Worm (Caenorhabditis elegans) whole organism, mixed stage, embryonic: ENCODE results near the gene C07G2.5.

Source experiments
- M03D4.4 ChIP-seq: sonication (generic microtip); optimal IDR thresholded peaks from 2 replicates; lab custom pipeline; 2017; ENCODE audit warnings: mild to moderate bottlenecking, missing genetic modification characterization, missing compliant biosample characterization
- bed-3 ChIP-seq: fragments of 200-800 bp; sonication (Bioruptor generic); optimal IDR thresholded peaks from 3 replicates; lab custom pipeline; 2018; ENCODE audit warnings: mild to moderate bottlenecking, missing genetic modification characterization, moderate library complexity, missing compliant biosample characterization
- ceh-43 ChIP-seq: fragments of 200-800 bp; sonication (Bioruptor generic); optimal IDR thresholded peaks from 2 replicates; lab custom pipeline; 2018; ENCODE audit warnings: mild to moderate bottlenecking, missing genetic modification characterization, moderate library complexity, missing compliant biosample characterization
- ceh-83 ChIP-seq: fragments of 200-800 bp; sonication (Bioruptor generic); optimal IDR thresholded peaks from 2 replicates; lab custom pipeline; 2018; ENCODE audit warnings: mild to moderate bottlenecking, missing genetic modification characterization, missing compliant biosample characterization
- ces-1 ChIP-seq: fragments of 150-350 bp; optimal IDR thresholded peaks from 2 replicates; lab custom pipeline; 2014; ENCODE audit warnings: missing biosample characterization, missing genetic modification reagents, missing genetic modification characterization
- cnd-1 ChIP-seq: fragments of 200-800 bp; sonication (Bioruptor generic); optimal IDR thresholded peaks from 2 replicates; lab custom pipeline; 2018; ENCODE audit warnings: mild to moderate bottlenecking, missing genetic modification characterization, missing compliant biosample characterization
- drap-1 ChIP-seq: fragments of 200-800 bp; sonication (Bioruptor generic); optimal IDR thresholded peaks from 3 replicates; lab custom pipeline; 2018; ENCODE audit warnings: mild to moderate bottlenecking, missing genetic modification characterization, missing compliant biosample characterization
- elt-1 ChIP-seq: sonication (generic microtip); optimal IDR thresholded peaks from 2 replicates; lab custom pipeline; 2017; ENCODE audit warnings: missing genetic modification characterization, mild to moderate bottlenecking, missing compliant biosample characterization, antibody characterized with exemption, moderate library complexity, borderline replicate concordance; ENCODE audit not compliant: insufficient read depth
- elt-3 ChIP-seq: fragments of 150-350 bp; optimal IDR thresholded peaks from 2 replicates; lab custom pipeline; 2014; ENCODE audit warnings: missing biosample characterization, missing genetic modification characterization
- flh-1 ChIP-seq: fragments of 200-800 bp; sonication (Bioruptor generic); optimal IDR thresholded peaks from 2 replicates; lab custom pipeline; 2018; ENCODE audit warnings: mild to moderate bottlenecking, missing genetic modification characterization, moderate library complexity, missing compliant biosample characterization
- ham-2 ChIP-seq: fragments of 200-800 bp; sonication (Bioruptor generic); optimal IDR thresholded peaks from 2 replicates; lab custom pipeline; 2018; ENCODE audit warnings: mild to moderate bottlenecking, missing genetic modification characterization, missing compliant biosample characterization
- hlh-1 ChIP-seq: fragments of 150-350 bp; optimal IDR thresholded peaks from 2 replicates; lab custom pipeline; 2014; ENCODE audit warnings: missing biosample characterization, missing genetic modification reagents, missing genetic modification characterization
- lin-13 ChIP-seq: fragments of 150-350 bp; optimal IDR thresholded peaks from 2 replicates; lab custom pipeline; 2014; ENCODE audit warnings: missing biosample characterization, missing genetic modification characterization
- lin-32 ChIP-seq: fragments of 200-800 bp; sonication (Bioruptor generic); optimal IDR thresholded peaks from 2 replicates; lab custom pipeline; 2018; ENCODE audit warnings: mild to moderate bottlenecking, missing genetic modification characterization, missing compliant biosample characterization
- lsy-2 ChIP-seq: fragments of 150-350 bp; optimal IDR thresholded peaks from 2 replicates; lab custom pipeline; 2014; ENCODE audit warnings: missing biosample characterization, missing genetic modification characterization
- mab-5 ChIP-seq: fragments of 150-350 bp; optimal IDR thresholded peaks from 2 replicates; lab custom pipeline; 2014; ENCODE audit warnings: missing biosample characterization, missing genetic modification characterization
- mep-1 ChIP-seq: fragments of 150-350 bp; optimal IDR thresholded peaks from 2 replicates; lab custom pipeline; 2017; ENCODE audit warnings: missing biosample characterization, missing genetic modification reagents, missing genetic modification characterization, inconsistent platforms
- mls-2 ChIP-seq: sonication (generic microtip); optimal IDR thresholded peaks from 2 replicates; lab custom pipeline; 2016; ENCODE audit warnings: mild to moderate bottlenecking, missing genetic modification characterization, moderate library complexity, missing compliant biosample characterization
- nhr-12 ChIP-seq: fragments of 150-350 bp; optimal IDR thresholded peaks from 2 replicates; lab custom pipeline; 2014; ENCODE audit warnings: missing biosample characterization, missing genetic modification characterization
- nhr-237 ChIP-seq: fragments of 150-350 bp; optimal IDR thresholded peaks from 2 replicates; lab custom pipeline; 2014; ENCODE audit warnings: missing biosample characterization, missing genetic modification characterization
- nhr-76 ChIP-seq: sonication (generic microtip); optimal IDR thresholded peaks from 2 replicates; lab custom pipeline; 2017; ENCODE audit warnings: missing biosample characterization, missing genetic modification characterization
- pha-4 ChIP-seq: fragments of 150-350 bp; optimal IDR thresholded peaks from 2 replicates; lab custom pipeline; 2018; ENCODE audit warnings: missing biosample characterization, missing genetic modification reagents, missing genetic modification characterization
- snpc-4 ChIP-seq: fragments of 150-350 bp; optimal IDR thresholded peaks from 2 replicates; lab custom pipeline; 2014; ENCODE audit warnings: missing biosample characterization, missing genetic modification characterization
- sptf-1 ChIP-seq: sonication (generic microtip); optimal IDR thresholded peaks from 2 replicates; lab custom pipeline; 2017; ENCODE audit warnings: mild to moderate bottlenecking, missing genetic modification characterization, moderate library complexity, missing compliant biosample characterization
- tbx-8 ChIP-seq: fragments of 200-800 bp; sonication (Bioruptor generic); optimal IDR thresholded peaks from 2 replicates; lab custom pipeline; 2018; ENCODE audit warnings: mild to moderate bottlenecking, missing genetic modification characterization, moderate library complexity, missing compliant biosample characterization
- unc-120 ChIP-seq: sonication (generic microtip); optimal IDR thresholded peaks from 2 replicates; lab custom pipeline; 2017; ENCODE audit warnings: missing genetic modification characterization, missing compliant biosample characterization; ENCODE audit not compliant: poor library complexity, severe bottlenecking
- unc-39 ChIP-seq: fragments of 150-350 bp; optimal IDR thresholded peaks from 2 replicates; lab custom pipeline; 2014; ENCODE audit warnings: missing biosample characterization, missing genetic modification characterization
- unc-62 ChIP-seq: fragments of 150-350 bp; optimal IDR thresholded peaks from 2 replicates; lab custom pipeline; 2014; ENCODE audit warnings: missing biosample characterization, missing genetic modification reagents, missing genetic modification characterization
- zip-8 ChIP-seq: fragments of 150-350 bp; optimal IDR thresholded peaks from 2 replicates; lab custom pipeline; 2014; ENCODE audit warnings: missing biosample characterization, missing genetic modification characterization

C07G2.5 gene

ce11 chrIII:4488892-4489409 lies 9.9 kb downstream of the C07G2.5 start, which contains the start of gene cpg-1:
cpg-1 (plus strand) TSS chrIII:4489359.
- TF ChIP-seq elt-1 (no peak), ceh-43 (GFP tag; lab: Kevin White, UChicago) (no peak), sptf-1 (tag; lab: Kevin White, UChicago) (no peak), hlh-1 (tag; lab: Kevin White, UChicago) (no peak), flh-1 (GFP tag; lab: Kevin White, UChicago) (no peak), lin-13 (no peak), mep-1 (no peak), mab-5 (tag; lab: Kevin White, UChicago) (no peak), bed-3 (no peak), unc-62 (GFP tag; lab: Kevin White, UChicago) (no peak)
- TF ChIP-seq, all 35 proteins: peak for 0

ce11 chrIII:4487271-4487670 lies 11.6 kb downstream of the C07G2.5 start:
- TF ChIP-seq drap-1 (no peak), unc-120 (tag; lab: Kevin White, UChicago) (no peak), snpc-4 (no peak), elt-3 (tag; lab: Kevin White, UChicago) (no peak), ces-1 (no peak), unc-39 (tag; lab: Kevin White, UChicago) (no peak), nhr-76 (tag; lab: Kevin White, UChicago) (no peak), lsy-2 (tag; lab: Kevin White, UChicago) (no peak)

DNA sequence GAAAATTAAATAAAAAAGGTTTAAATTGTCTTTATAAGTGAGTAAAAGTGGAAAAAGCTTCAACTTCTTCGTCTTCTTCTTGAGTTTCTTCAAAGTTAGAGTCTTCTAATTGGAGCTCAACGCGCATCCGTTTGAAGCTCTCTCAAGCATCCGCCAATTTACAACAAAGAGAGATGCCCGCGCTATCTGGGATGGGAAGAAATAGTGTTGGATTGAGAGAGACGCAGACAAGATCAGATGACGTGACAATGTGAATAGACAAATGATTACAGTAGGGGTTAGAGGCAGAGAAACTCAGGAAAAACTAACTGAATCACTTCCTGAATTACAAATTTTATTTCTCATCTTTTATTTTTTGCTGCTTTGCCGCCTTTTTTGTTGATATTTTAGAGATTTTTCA lies 15.9 kb downstream of the C07G2.5 start:
- no peak for TF ChIP-seq nhr-76 (tag; lab: Kevin White, UChicago)
- no peak for TF ChIP-seq lsy-2 (tag; lab: Kevin White, UChicago)
- TF ChIP-seq elt-3 (tag; lab: Kevin White, UChicago): no peak
- no peak for TF ChIP-seq ceh-83 (GFP tag; lab: Kevin White, UChicago)
- TF ChIP-seq flh-1 (GFP tag; lab: Kevin White, UChicago): no peak
- no peak for TF ChIP-seq drap-1
- TF ChIP-seq M03D4.4: no peak
- no peak for TF ChIP-seq ces-1
- TF ChIP-seq cnd-1 (tag; lab: Kevin White, UChicago): no peak
- no peak for TF ChIP-seq ceh-43 (GFP tag; lab: Kevin White, UChicago)
- no peak for TF ChIP-seq bed-3

- TF ChIP-seq ceh-83 (GFP tag; lab: Kevin White, UChicago) (no peak), ceh-43 (GFP tag; lab: Kevin White, UChicago) (no peak), drap-1 (no peak), nhr-237 (tag; lab: Kevin White, UChicago) (no peak), zip-8 (tag; lab: Kevin White, UChicago) (peak; percentile 97), mep-1 (no peak)
Observed at ce11 chrIII:4481787-4482186, 17.1 kb downstream of the C07G2.5 start.

DNA sequence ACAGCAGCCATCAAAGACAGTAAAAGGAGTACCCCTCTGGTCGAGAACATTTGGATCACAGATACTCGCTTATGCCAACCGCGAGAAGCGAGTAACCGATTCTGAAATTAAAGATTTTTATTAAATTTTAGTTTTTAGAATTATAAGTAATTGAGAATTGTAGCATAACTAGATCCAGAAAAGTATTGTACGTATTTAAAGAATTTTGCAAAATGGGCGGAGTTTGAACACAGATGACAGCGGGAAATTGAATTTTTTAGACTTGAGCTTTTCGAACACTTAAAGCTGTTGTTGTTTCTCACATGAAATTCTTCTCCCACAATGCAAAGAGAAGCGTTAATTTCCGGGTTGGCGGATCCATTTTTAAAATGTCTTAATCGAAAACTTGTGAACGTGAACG lies 21.4 kb downstream of the C07G2.5 start, which contains the start of gene ins-17:
ins-17 (minus strand) TSS at position 101 of the 400 bp plus-strand sequence.
- TF ChIP-seq M03D4.4 (no peak), ces-1 (no peak), cnd-1 (tag; lab: Kevin White, UChicago) (no peak), mep-1 (no peak), elt-1 (no peak), hlh-1 (tag; lab: Kevin White, UChicago) (no peak), elt-3 (tag; lab: Kevin White, UChicago) (no peak), tbx-8 (GFP tag; lab: Kevin White, UChicago) (no peak)

DNA sequence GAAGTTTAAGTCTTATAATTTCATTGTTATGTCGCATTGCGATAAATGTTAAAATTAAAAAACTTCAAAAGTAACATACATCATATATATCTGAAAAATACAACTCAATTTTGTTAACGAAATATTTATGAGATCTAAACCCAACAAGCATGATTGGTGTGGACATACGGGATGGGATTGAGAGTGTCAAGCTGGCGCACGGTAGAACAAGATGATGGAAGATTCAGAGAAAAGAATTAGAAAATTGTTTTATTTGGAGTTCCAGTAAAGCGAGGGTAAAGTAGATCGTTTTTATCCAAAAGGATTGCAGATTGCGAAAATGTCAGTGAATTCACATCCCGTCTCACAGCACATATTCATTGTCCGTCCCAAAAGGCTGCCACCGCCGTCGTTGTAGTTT lies 22.0 kb downstream of the C07G2.5 start:
- TF ChIP-seq tbx-8 (GFP tag; lab: Kevin White, UChicago) (no peak), ceh-83 (GFP tag; lab: Kevin White, UChicago) (no peak), cnd-1 (tag; lab: Kevin White, UChicago) (no peak), lsy-2 (tag; lab: Kevin White, UChicago) (no peak), mab-5 (tag; lab: Kevin White, UChicago) (no peak), lin-32 (GFP tag; lab: Kevin White, UChicago) (no peak), pha-4 (no peak), nhr-237 (tag; lab: Kevin White, UChicago) (no peak), ham-2 (GFP tag; lab: Kevin White, UChicago) (no peak), nhr-12 (tag; lab: Kevin White, UChicago) (no peak), mls-2 (tag; lab: Kevin White, UChicago) (no peak)
